Worm (Caenorhabditis elegans) whole organism, L1 larva: ENCODE measurements around the gene Y66D12A.3.
A peak's percentile ranks its signal among the peaks of the same experiment; 100 is the strongest.

Experiments used
- C04F5.9 ChIP-seq: sonication (generic microtip); optimal IDR thresholded peaks from 2 replicates; lab custom pipeline; 2016; ENCODE audit warnings: missing genetic modification characterization, missing compliant biosample characterization
- C34B4.2 ChIP-seq: sonication (generic microtip); optimal IDR thresholded peaks from 2 replicates; lab custom pipeline; 2017; ENCODE audit warnings: mild to moderate bottlenecking, missing genetic modification characterization, missing compliant biosample characterization
- F16B12.6 ChIP-seq: fragments of 150-350 bp; optimal IDR thresholded peaks from 2 replicates; lab custom pipeline; 2014; ENCODE audit warnings: missing biosample characterization, missing genetic modification characterization
- ces-1 ChIP-seq: fragments of 150-350 bp; optimal IDR thresholded peaks from 2 replicates; lab custom pipeline; 2014; ENCODE audit warnings: missing biosample characterization, missing genetic modification reagents, missing genetic modification characterization
- dsc-1 ChIP-seq: sonication (generic microtip); optimal IDR thresholded peaks from 2 replicates; lab custom pipeline; 2016; ENCODE audit warnings: mild to moderate bottlenecking, missing genetic modification characterization, missing compliant biosample characterization
- efl-1 ChIP-seq, 4 experiments: fragments of 150-350 bp; optimal IDR thresholded peaks in 3 of 4; peaks in 1 of 4; 1 replicate in 1 of 4; 2 replicates in 3 of 4; lab custom pipeline; 2014; ENCODE audit warnings: missing biosample characterization in 2 of 4, missing genetic modification characterization in 2 of 4, missing genetic modification reagents in 2 of 4
- egl-13 ChIP-seq: sonication (generic microtip); optimal IDR thresholded peaks from 2 replicates; lab custom pipeline; 2016; ENCODE audit warnings: missing genotype, missing genetic modification reagents, missing genetic modification characterization, missing compliant biosample characterization
- fos-1 ChIP-seq: fragments of 150-350 bp; optimal IDR thresholded peaks from 2 replicates; lab custom pipeline; 2014; ENCODE audit warnings: missing biosample characterization, missing genetic modification characterization
- irx-1 ChIP-seq: sonication (generic microtip); optimal IDR thresholded peaks from 2 replicates; lab custom pipeline; 2016; ENCODE audit warnings: missing genetic modification characterization, missing compliant biosample characterization
- lin-14 ChIP-seq: fragments of 200-800 bp; sonication (Bioruptor generic); optimal IDR thresholded peaks from 2 replicates; lab custom pipeline; 2018; ENCODE audit warnings: mild to moderate bottlenecking, missing genetic modification characterization, moderate library complexity, missing compliant biosample characterization
- lin-35 ChIP-seq, 2 experiments: fragments of 150-350 bp; optimal IDR thresholded peaks; 2 replicates each; lab custom pipeline; 2014; ENCODE audit warnings: missing biosample characterization in 2 of 2, missing genetic modification characterization in 2 of 2, missing genetic modification reagents in 2 of 2
- lsy-2 ChIP-seq, 2 experiments: fragments of 150-350 bp; optimal IDR thresholded peaks; 2 replicates each; lab custom pipeline; 2014; ENCODE audit warnings: missing biosample characterization in 2 of 2, missing genetic modification characterization in 2 of 2
- nhr-19 ChIP-seq: fragments of 200-800 bp; sonication (Bioruptor generic); conservative IDR thresholded peaks from 2 replicates; pipeline ENCODE4 v1.3.6; 2022; ENCODE audit warnings: missing genetic modification characterization, missing compliant biosample characterization
- nhr-47 ChIP-seq: sonication (generic microtip); optimal IDR thresholded peaks from 2 replicates; lab custom pipeline; 2016; ENCODE audit warnings: mild to moderate bottlenecking, missing genetic modification characterization, moderate library complexity, missing compliant biosample characterization
- snpc-4 ChIP-seq: fragments of 150-350 bp; optimal IDR thresholded peaks from 2 replicates; lab custom pipeline; 2014; ENCODE audit warnings: missing biosample characterization, missing genetic modification characterization
- snu-23 ChIP-seq: sonication (generic microtip); optimal IDR thresholded peaks from 2 replicates; lab custom pipeline; 2016; ENCODE audit warnings: missing genetic modification characterization, missing compliant biosample characterization
- sox-4 ChIP-seq: sonication (generic microtip); optimal IDR thresholded peaks from 2 replicates; lab custom pipeline; 2016; ENCODE audit warnings: missing genetic modification characterization, missing compliant biosample characterization
- sptf-1 ChIP-seq: fragments of 150-350 bp; optimal IDR thresholded peaks from 2 replicates; lab custom pipeline; 2014; ENCODE audit warnings: missing biosample characterization, missing genetic modification characterization
- swsn-7 ChIP-seq: sonication (generic microtip); optimal IDR thresholded peaks from 2 replicates; lab custom pipeline; 2016; ENCODE audit warnings: missing genetic modification characterization, missing compliant biosample characterization
- unc-86 ChIP-seq: sonication (generic microtip); optimal IDR thresholded peaks from 2 replicates; lab custom pipeline; 2016; ENCODE audit warnings: missing genetic modification characterization, missing compliant biosample characterization
- xbp-1 ChIP-seq: sonication (generic microtip); optimal IDR thresholded peaks from 2 replicates; lab custom pipeline; 2016; ENCODE audit warnings: missing genetic modification characterization, missing compliant biosample characterization

The Y66D12A.3 gene

ce11 chrIII:11641347-11641746 is 52.3 kb downstream of the Y66D12A.3 start (continued):
- TF ChIP-seq C34B4.2 (tag; lab: Kevin White, UChicago) = no peak
- no peak for TF ChIP-seq snpc-4 (tag; lab: Kevin White, UChicago)
- no peak for TF ChIP-seq irx-1 (tag; lab: Kevin White, UChicago)
- peak; percentile 72 for TF ChIP-seq sox-4
- peak; percentile 53 for TF ChIP-seq swsn-7 (tag; lab: Kevin White, UChicago)
- peak; percentile 19 for TF ChIP-seq fos-1 (tag; lab: Kevin White, UChicago)
- peak; percentile 81 for TF ChIP-seq egl-13
- TF ChIP-seq C04F5.9 (tag; lab: Kevin White, UChicago) = no peak
- TF ChIP-seq xbp-1 (tag; lab: Kevin White, UChicago) = peak; percentile 6
- TF ChIP-seq lsy-2 (tag; optimal IDR thresholded peaks at IDR 0.05; lab: Kevin White, UChicago) = peak; percentile 36 to 57
- peak; percentile 84 for TF ChIP-seq dsc-1 (tag; lab: Kevin White, UChicago)
- no peak for TF ChIP-seq sptf-1 (tag; lab: Kevin White, UChicago)
- peak in 1 of 2 experiments; percentile 54 for TF ChIP-seq lin-35 (GFP tag; optimal IDR thresholded peaks at IDR 0.05; lab: Kevin White, UChicago)
- peak; percentile 83 for TF ChIP-seq nhr-47 (tag; lab: Kevin White, UChicago)
- peak; percentile 41 to 45 for TF ChIP-seq efl-1 (optimal IDR thresholded peaks at IDR 0.05; lab: Kevin White, UChicago)
- TF ChIP-seq efl-1 (GFP tag; optimal IDR thresholded peaks at IDR 0.05 in 1 of 2; lab: Kevin White, UChicago) = no peak
- TF ChIP-seq nhr-19 (GFP tag; lab: Robert Waterston, UW) = peak; percentile 20; the same call in 1 of the 2 replicates
- peak; percentile 86 for TF ChIP-seq lin-14 (GFP tag; lab: Kevin White, UChicago)
- no peak for TF ChIP-seq F16B12.6
- peak; percentile 53 for TF ChIP-seq unc-86 (tag; lab: Kevin White, UChicago)
- peak; percentile 11 for TF ChIP-seq ces-1
- TF ChIP-seq snu-23 = peak; percentile 48
